In genomic region chr3R:4197055-4197454, dm6 we compare ENCODE assay signal across 1 fruit fly cellular context.
TF ChIP-seq lines count a peak whose summit lies in the region.

beta-Man (plus strand) TSS chr3R:4197206.

TF ChIP-seq in whole organism, embryonic, 481 proteins besides CTCF, POLR2A, EP300 and RAD21 (continued from another document):
- no peak for TF ChIP-seq CG14667 (GFP tag; IDR thresholded peaks at IDR 0.05; lab: Robert Waterston, UW)
- no peak for TF ChIP-seq CG11398 (GFP tag; optimal IDR thresholded peaks at IDR 0.05; lab: Kevin White, UChicago)
- peak; percentile 7 for TF ChIP-seq D19A (tag; optimal IDR thresholded peaks at IDR 0.05; lab: Kevin White, UChicago)
- TF ChIP-seq CG17385 (GFP tag; optimal IDR thresholded peaks at IDR 0.05; lab: Kevin White, UChicago) = no peak
- TF ChIP-seq B-H1 (GFP tag; IDR thresholded peaks at IDR 0.05; lab: Robert Waterston, UW) = no peak
- no peak for TF ChIP-seq CG17359 (tag; optimal IDR thresholded peaks at IDR 0.05; lab: Kevin White, UChicago)
- TF ChIP-seq MBD-R2 (GFP tag; IDR thresholded peaks at IDR 0.05; lab: Robert Waterston, UW) = peak; percentile 57; the same call in 1 of the 2 replicates
- 0 out of 2 replicates have a peak, but pooled peaks have one; percentile 44 for TF ChIP-seq ato (GFP tag; IDR thresholded peaks at IDR 0.05; lab: Robert Waterston, UW; ENCODE audit: partially characterized antibody)
- TF ChIP-seq nom (GFP tag; optimal IDR thresholded peaks at IDR 0.05; lab: Kevin White, UChicago) = peak; percentile 48
- TF ChIP-seq HLHmδ (GFP tag; optimal IDR thresholded peaks at IDR 0.05; lab: Kevin White, UChicago) = peak; percentile 11
- no peak for TF ChIP-seq NK7.1 (GFP tag; optimal IDR thresholded peaks at IDR 0.05; lab: Kevin White, UChicago)
- no peak for TF ChIP-seq p53 (GFP tag; optimal IDR thresholded peaks at IDR 0.05; lab: Kevin White, UChicago)
- no peak for TF ChIP-seq otp (GFP tag; IDR thresholded peaks at IDR 0.05; lab: Robert Waterston, UW)
- peak; percentile 76 for TF ChIP-seq CG33213 (GFP tag; optimal IDR thresholded peaks at IDR 0.05; lab: Kevin White, UChicago)
- no peak for TF ChIP-seq org-1 (GFP tag; optimal IDR thresholded peaks at IDR 0.05; lab: Kevin White, UChicago)
- peak; percentile 33 for TF ChIP-seq CG13894 (tag; optimal IDR thresholded peaks at IDR 0.05; lab: Kevin White, UChicago)
- TF ChIP-seq Hr78 (GFP tag; optimal IDR thresholded peaks at IDR 0.05; lab: Kevin White, UChicago) = no peak
- TF ChIP-seq Lhr (GFP tag; optimal IDR thresholded peaks at IDR 0.05; lab: Kevin White, UChicago) = peak; percentile 90
- TF ChIP-seq Xbp1 (GFP tag; optimal IDR thresholded peaks at IDR 0.05; lab: Kevin White, UChicago) = no peak
- TF ChIP-seq stwl (tag; optimal IDR thresholded peaks at IDR 0.05; lab: Kevin White, UChicago) = peak; percentile 76
- no peak for TF ChIP-seq repo (GFP tag; optimal IDR thresholded peaks at IDR 0.05; lab: Kevin White, UChicago)
- no peak for TF ChIP-seq trem (tag; optimal IDR thresholded peaks at IDR 0.05; lab: Kevin White, UChicago)
- TF ChIP-seq dimm (GFP tag; IDR thresholded peaks at IDR 0.05; lab: Robert Waterston, UW) = no peak
- no peak for TF ChIP-seq CG1602 (GFP tag; optimal IDR thresholded peaks at IDR 0.05; lab: Kevin White, UChicago)
- no peak for TF ChIP-seq CG34422 (GFP tag; IDR thresholded peaks at IDR 0.05; lab: Robert Waterston, UW)
- TF ChIP-seq ash1 (GFP tag; optimal IDR thresholded peaks at IDR 0.05; lab: Kevin White, UChicago) = no peak
- no peak for TF ChIP-seq Sin3A (optimal IDR thresholded peaks at IDR 0.05; lab: Kevin White, UChicago)
- TF ChIP-seq hb (GFP tag; IDR thresholded peaks at IDR 0.05; lab: Robert Waterston, UW; ENCODE audit: partially characterized antibody) = no peak
- TF ChIP-seq CG13775 (GFP tag; optimal IDR thresholded peaks at IDR 0.05; lab: Kevin White, UChicago) = no peak
- TF ChIP-seq chm (GFP tag; IDR thresholded peaks at IDR 0.05; lab: Robert Waterston, UW) = no peak
- TF ChIP-seq lmd (GFP tag; IDR thresholded peaks at IDR 0.05; lab: Robert Waterston, UW) = no peak
- TF ChIP-seq CG4854 (GFP tag; optimal IDR thresholded peaks at IDR 0.05; lab: Kevin White, UChicago) = no peak
- TF ChIP-seq pzg (GFP tag; optimal IDR thresholded peaks at IDR 0.05; lab: Kevin White, UChicago) = peak; percentile 73
- no peak for TF ChIP-seq dan (GFP tag; IDR thresholded peaks at IDR 0.05; lab: Robert Waterston, UW)
- TF ChIP-seq Myb (GFP tag; optimal IDR thresholded peaks at IDR 0.05; lab: Kevin White, UChicago) = no peak
- peak; percentile 49; the same call in 1 of the 4 replicates for TF ChIP-seq Dll (GFP tag; IDR thresholded peaks at IDR 0.05; lab: Robert Waterston, UW; ENCODE audit: partially characterized antibody)
- TF ChIP-seq CG1792 (GFP tag; optimal IDR thresholded peaks at IDR 0.05; lab: Kevin White, UChicago) = no peak
- TF ChIP-seq CG18599 (GFP tag; optimal IDR thresholded peaks at IDR 0.05; lab: Kevin White, UChicago) = no peak
- no peak for TF ChIP-seq CG13296 (GFP tag; optimal IDR thresholded peaks at IDR 0.05; lab: Kevin White, UChicago)
- TF ChIP-seq az2 (GFP tag; optimal IDR thresholded peaks at IDR 0.05; lab: Kevin White, UChicago) = no peak
- TF ChIP-seq Atf-2 (GFP tag; optimal IDR thresholded peaks at IDR 0.05; lab: Kevin White, UChicago) = no peak
- no peak for TF ChIP-seq CG6813 (GFP tag; optimal IDR thresholded peaks at IDR 0.05; lab: Kevin White, UChicago)
- peak; percentile 61; the same call in 2 of the 3 replicates for TF ChIP-seq CG6791 (GFP tag; IDR thresholded peaks at IDR 0.05; lab: Robert Waterston, UW; ENCODE audit: partially characterized antibody)
- TF ChIP-seq sens-2 (GFP tag; IDR thresholded peaks at IDR 0.05; lab: Robert Waterston, UW) = no peak
- no peak for TF ChIP-seq ATbp (GFP tag; optimal IDR thresholded peaks at IDR 0.05; lab: Kevin White, UChicago)
- no peak for TF ChIP-seq sqz (GFP tag; optimal IDR thresholded peaks at IDR 0.05; lab: Kevin White, UChicago)
- TF ChIP-seq CG15514 (GFP tag; optimal IDR thresholded peaks at IDR 0.05; lab: Kevin White, UChicago) = peak; percentile 98
- peak; percentile 32 for TF ChIP-seq dm (GFP tag; optimal IDR thresholded peaks at IDR 0.05; lab: Kevin White, UChicago)
- TF ChIP-seq HLH4C (GFP tag; IDR thresholded peaks at IDR 0.05; lab: Robert Waterston, UW; ENCODE audit: partially characterized antibody) = no peak; the same call in 2 of the 3 replicates
- TF ChIP-seq gfzf (GFP tag; optimal IDR thresholded peaks at IDR 0.05; lab: Kevin White, UChicago) = peak; percentile 66
- no peak for TF ChIP-seq Xrp1 (GFP tag; IDR thresholded peaks at IDR 0.05; lab: Robert Waterston, UW)
- 0 out of 4 replicates have a peak, but pooled peaks have one; percentile 30 for TF ChIP-seq chinmo (GFP tag; IDR thresholded peaks at IDR 0.05; lab: Robert Waterston, UW; ENCODE audit: partially characterized antibody)
- no peak for TF ChIP-seq ranshi (GFP tag; IDR thresholded peaks at IDR 0.05; lab: Robert Waterston, UW)
- no peak for TF ChIP-seq Mes4 (GFP tag; optimal IDR thresholded peaks at IDR 0.05; lab: Kevin White, UChicago)
- peak; percentile 53 for TF ChIP-seq knrl (GFP tag; IDR thresholded peaks at IDR 0.05; lab: Robert Waterston, UW; ENCODE audit: partially characterized antibody)
- no peak for TF ChIP-seq Dek (tag; optimal IDR thresholded peaks at IDR 0.05; lab: Kevin White, UChicago)
- TF ChIP-seq hkb (optimal IDR thresholded peaks at IDR 0.05; lab: Kevin White, UChicago) = no peak
- TF ChIP-seq hkb (GFP tag; IDR thresholded peaks at IDR 0.05; lab: Robert Waterston, UW) = 0 out of 2 replicates have a peak, but pooled peaks have one; percentile 21
- peak; percentile 33 for TF ChIP-seq CG8290 (GFP tag; optimal IDR thresholded peaks at IDR 0.05; lab: Kevin White, UChicago)
- TF ChIP-seq CG8290 (tag; optimal IDR thresholded peaks at IDR 0.05; lab: Kevin White, UChicago) = peak in 1 of 2 experiments; percentile 60
- TF ChIP-seq hbn (GFP tag; IDR thresholded peaks at IDR 0.05; lab: Robert Waterston, UW; ENCODE audit: partially characterized antibody) = no peak
- TF ChIP-seq vnd (GFP tag; IDR thresholded peaks at IDR 0.05; lab: Robert Waterston, UW; ENCODE audit: partially characterized antibody) = no peak
- no peak for TF ChIP-seq Hey (tag; optimal IDR thresholded peaks at IDR 0.05; lab: Kevin White, UChicago)
- TF ChIP-seq mirr (GFP tag; optimal IDR thresholded peaks at IDR 0.05; lab: Kevin White, UChicago) = no peak
- peak; percentile 9 for TF ChIP-seq CG9797 (GFP tag; optimal IDR thresholded peaks at IDR 0.05; lab: Kevin White, UChicago)
- TF ChIP-seq Rfx (GFP tag; IDR thresholded peaks at IDR 0.05; lab: Robert Waterston, UW) = no peak
- TF ChIP-seq dysf (GFP tag; IDR thresholded peaks at IDR 0.05; lab: Robert Waterston, UW) = no peak
- TF ChIP-seq CG8924 (tag; optimal IDR thresholded peaks at IDR 0.05; lab: Kevin White, UChicago) = no peak
- peak; percentile 57; the same call in 2 of the 3 replicates for TF ChIP-seq CG16813 (GFP tag; IDR thresholded peaks at IDR 0.05; lab: Robert Waterston, UW; ENCODE audit: partially characterized antibody)
- peak; percentile 54 for TF ChIP-seq bbx (GFP tag; IDR thresholded peaks at IDR 0.05; lab: Robert Waterston, UW; ENCODE audit: partially characterized antibody)
- no peak for TF ChIP-seq CG33557 (GFP tag; optimal IDR thresholded peaks at IDR 0.05; lab: Kevin White, UChicago)
- no peak for TF ChIP-seq Usf (GFP tag; optimal IDR thresholded peaks at IDR 0.05; lab: Kevin White, UChicago)
- no peak for TF ChIP-seq bab2 (GFP tag; optimal IDR thresholded peaks at IDR 0.05; lab: Kevin White, UChicago)
- TF ChIP-seq grau (tag; optimal IDR thresholded peaks at IDR 0.05; lab: Kevin White, UChicago) = no peak
- TF ChIP-seq tna (GFP tag; IDR thresholded peaks at IDR 0.05; lab: Robert Waterston, UW; ENCODE audit: partially characterized antibody) = no peak
- TF ChIP-seq Dbx (GFP tag; IDR thresholded peaks at IDR 0.05; lab: Robert Waterston, UW) = no peak
- TF ChIP-seq E2f1 (GFP tag; IDR thresholded peaks at IDR 0.05; lab: Robert Waterston, UW) = no peak
- no peak for TF ChIP-seq jing (GFP tag; optimal IDR thresholded peaks at IDR 0.05; lab: Kevin White, UChicago)
- peak; percentile 28 to 41 for TF ChIP-seq Trl (optimal IDR thresholded peaks at IDR 0.05; lab: Kevin White, UChicago)
- TF ChIP-seq Trl (GFP tag; optimal IDR thresholded peaks at IDR 0.05; lab: Kevin White, UChicago) = no peak
- no peak for TF ChIP-seq BtbVII (GFP tag; optimal IDR thresholded peaks at IDR 0.05; lab: Kevin White, UChicago)
- TF ChIP-seq eve (GFP tag; optimal IDR thresholded peaks at IDR 0.05; lab: Kevin White, UChicago) = no peak
- no peak for TF ChIP-seq YL-1 (GFP tag; optimal IDR thresholded peaks at IDR 0.05; lab: Kevin White, UChicago)
- no peak for TF ChIP-seq CG32767 (GFP tag; IDR thresholded peaks at IDR 0.05; lab: Robert Waterston, UW)
- no peak for TF ChIP-seq Spps (tag; optimal IDR thresholded peaks at IDR 0.05; lab: Kevin White, UChicago)
- TF ChIP-seq Kr (GFP tag; optimal IDR thresholded peaks at IDR 0.05; lab: Kevin White, UChicago) = no peak
- TF ChIP-seq Elba2 (GFP tag; optimal IDR thresholded peaks at IDR 0.05; lab: Kevin White, UChicago) = no peak
- no peak for TF ChIP-seq CG11696 (GFP tag; IDR thresholded peaks at IDR 0.05; lab: Robert Waterston, UW)
- no peak for TF ChIP-seq CG1647 (GFP tag; optimal IDR thresholded peaks at IDR 0.05; lab: Kevin White, UChicago)
- TF ChIP-seq CG15011 (GFP tag; optimal IDR thresholded peaks at IDR 0.05; lab: Kevin White, UChicago) = no peak
- no peak for TF ChIP-seq NC2β (GFP tag; optimal IDR thresholded peaks at IDR 0.05; lab: Kevin White, UChicago)
- no peak for TF ChIP-seq Hand (GFP tag; optimal IDR thresholded peaks at IDR 0.05; lab: Kevin White, UChicago)
